Worm (Caenorhabditis elegans) whole organism, young adult: ENCODE results near the gene ced-13.

Experiments
- C06A6.2 ChIP-seq: fragments of 200-800 bp; sonication (Bioruptor generic); conservative IDR thresholded peaks from 2 replicates; pipeline ENCODE4 v1.3.6; 2022; ENCODE audit warnings: missing genetic modification characterization, missing compliant biosample characterization
- C17E4.6 ChIP-seq: fragments of 200-800 bp; sonication (Bioruptor generic); IDR thresholded peaks from 2 replicates; pipeline ENCODE4 v1.3.6; 2022; ENCODE audit warnings: missing genetic modification reagents, missing genetic modification characterization, missing compliant biosample characterization
- F57C9.4 ChIP-seq: sonication (generic microtip); optimal IDR thresholded peaks from 2 replicates; lab custom pipeline; 2017; ENCODE audit warnings: mild to moderate bottlenecking, missing genetic modification characterization, missing compliant biosample characterization
- T07F8.4 ChIP-seq: sonication (generic microtip); optimal IDR thresholded peaks from 2 replicates; lab custom pipeline; 2016; ENCODE audit warnings: mild to moderate bottlenecking, missing genetic modification characterization, moderate library complexity, missing compliant biosample characterization
- Y56A3A.18 ChIP-seq: fragments of 200-800 bp; sonication (Bioruptor generic); IDR thresholded peaks from 2 replicates; pipeline ENCODE4 v1.3.6; 2022; ENCODE audit warnings: missing genetic modification reagents, missing genetic modification characterization, missing compliant biosample characterization
- akir-1 ChIP-seq: fragments of 200-800 bp; sonication (Bioruptor generic); optimal IDR thresholded peaks from 2 replicates; lab custom pipeline; 2018; ENCODE audit warnings: mild to moderate bottlenecking, missing genetic modification characterization, moderate library complexity, missing compliant biosample characterization
- attf-3 ChIP-seq: fragments of 200-800 bp; sonication (Bioruptor generic); conservative IDR thresholded peaks from 2 replicates; pipeline ENCODE4 v1.3.6; 2022; ENCODE audit warnings: missing genetic modification reagents, missing genetic modification characterization, missing compliant biosample characterization
- ceh-91 ChIP-seq: fragments of 200-800 bp; sonication (Bioruptor generic); IDR thresholded peaks from 2 replicates; pipeline ENCODE4 v1.3.6; 2022; ENCODE audit warnings: missing genetic modification reagents, missing genetic modification characterization, missing compliant biosample characterization
- dox-1 ChIP-seq: fragments of 200-800 bp; sonication (Bioruptor generic); IDR thresholded peaks from 2 replicates; pipeline ENCODE4 v1.3.6; 2022; ENCODE audit warnings: missing genetic modification reagents, missing genetic modification characterization, missing compliant biosample characterization
- hlh-26 ChIP-seq: fragments of 200-800 bp; sonication (Bioruptor generic); conservative IDR thresholded peaks from 2 replicates; pipeline ENCODE4 v1.3.6; 2022; ENCODE audit warnings: missing genetic modification reagents, missing genetic modification characterization, missing compliant biosample characterization
- lin-26 ChIP-seq: fragments of 200-800 bp; sonication (Bioruptor generic); IDR thresholded peaks from 2 replicates; pipeline ENCODE4 v1.3.6; 2022; ENCODE audit warnings: missing genetic modification reagents, missing genetic modification characterization, missing compliant biosample characterization
- mcd-1 ChIP-seq: fragments of 200-800 bp; sonication (Bioruptor generic); IDR thresholded peaks from 2 replicates; pipeline ENCODE4 v1.3.6; 2022; ENCODE audit warnings: missing genetic modification reagents, missing genetic modification characterization, missing compliant biosample characterization
- pha-4 ChIP-seq: fragments of 150-350 bp; sonication (generic microtip); optimal IDR thresholded peaks from 2 replicates; lab custom pipeline; 2014; ENCODE audit warnings: missing biosample characterization, missing genetic modification reagents, missing genetic modification characterization
- xnd-1 ChIP-seq: sonication (generic microtip); optimal IDR thresholded peaks from 2 replicates; lab custom pipeline; 2016; ENCODE audit warnings: missing genotype, missing genetic modification reagents, missing genetic modification characterization, missing compliant biosample characterization

DNA sequence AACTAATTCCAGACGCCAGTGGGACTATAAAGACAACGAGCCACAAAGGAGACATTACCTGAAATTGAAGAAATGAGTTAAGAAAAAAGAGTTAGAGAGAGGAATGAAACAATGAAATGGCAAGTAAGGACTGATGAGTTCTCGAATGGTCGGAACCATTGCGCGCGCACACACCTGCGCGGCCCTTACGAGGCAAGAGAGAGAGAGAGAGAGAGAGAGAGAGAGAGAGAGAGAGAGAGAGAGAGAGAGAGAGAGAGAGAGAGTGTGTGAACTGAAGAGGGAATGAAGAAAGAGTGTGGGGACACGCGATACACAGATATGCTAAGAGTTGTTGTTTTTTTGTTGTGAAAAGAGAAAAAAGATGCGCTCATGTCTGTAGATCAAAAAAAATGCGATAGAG is 26.9 kb upstream of the ced-13 start, which contains the start of gene R09F10.8:
- TF ChIP-seq attf-3 (no peak), mcd-1 (no peak), xnd-1 (no peak), Y56A3A.18 (GFP tag; lab: Robert Waterston, UW) (no peak), pha-4 (tag; lab: Kevin White, UChicago) (no peak), C17E4.6 (GFP tag; lab: Robert Waterston, UW) (no peak), lin-26 (GFP tag; lab: Robert Waterston, UW) (no peak), T07F8.4 (tag; lab: Kevin White, UChicago) (no peak), C06A6.2 (GFP tag; lab: Robert Waterston, UW) (no peak), akir-1 (GFP tag; lab: Kevin White, UChicago) (no peak), F57C9.4 (tag; lab: Kevin White, UChicago) (no peak), dox-1 (GFP tag; lab: Robert Waterston, UW) (peak; percentile 41; the same call in 1 of the 2 replicates), ceh-91 (GFP tag; lab: Robert Waterston, UW) (no peak), hlh-26 (no peak)
